Worm (Caenorhabditis elegans) whole organism, L3 larva: ENCODE results near the gene letm-1.

Experiments
- ceh-16 ChIP-seq: sonication (generic microtip); optimal IDR thresholded peaks from 2 replicates; lab custom pipeline; 2017; ENCODE audit warnings: missing biosample characterization, missing genetic modification characterization
- ceh-82 ChIP-seq: fragments of 150-350 bp; optimal IDR thresholded peaks from 2 replicates; lab custom pipeline; 2014; ENCODE audit warnings: missing biosample characterization, missing genetic modification characterization
- eor-1 ChIP-seq, 2 experiments: fragments of 150-350 bp; optimal IDR thresholded peaks; 2 replicates each; lab custom pipeline; 2014 to 2018; ENCODE audit warnings: missing biosample characterization in 2 of 2, missing genetic modification characterization in 2 of 2
- hmg-11 ChIP-seq: sonication (generic microtip); optimal IDR thresholded peaks from 2 replicates; lab custom pipeline; 2016; ENCODE audit warnings: missing genetic modification characterization, missing compliant biosample characterization
- lin-39 ChIP-seq: fragments of 150-350 bp; optimal IDR thresholded peaks from 2 replicates; lab custom pipeline; 2018; ENCODE audit warnings: missing biosample characterization, missing genetic modification reagents, missing genetic modification characterization
- nhr-23 ChIP-seq: fragments of 150-350 bp; optimal IDR thresholded peaks from 2 replicates; lab custom pipeline; 2014; ENCODE audit warnings: missing biosample characterization, missing genetic modification reagents, missing genetic modification characterization
- nhr-237 ChIP-seq: fragments of 150-350 bp; optimal IDR thresholded peaks from 2 replicates; lab custom pipeline; 2014; ENCODE audit warnings: missing biosample characterization, missing genetic modification characterization
- pha-4 ChIP-seq: fragments of 150-350 bp; optimal IDR thresholded peaks from 2 replicates; lab custom pipeline; 2014; ENCODE audit warnings: missing biosample characterization, missing genetic modification reagents, missing genetic modification characterization
- tbx-2 ChIP-seq: sonication (generic microtip); optimal IDR thresholded peaks from 2 replicates; lab custom pipeline; 2016; ENCODE audit warnings: mild to moderate bottlenecking, missing genetic modification characterization, missing compliant biosample characterization

ce11 chrV:13638040-13638439 is 23.0 kb upstream of the letm-1 start:
- TF ChIP-seq nhr-237 (tag; lab: Kevin White, UChicago) (no peak), nhr-23 (no peak), tbx-2 (tag; lab: Kevin White, UChicago) (no peak), pha-4 (peak; percentile 3), eor-1 (tag; optimal IDR thresholded peaks at IDR 0.05; lab: Kevin White, UChicago) (no peak), ceh-16 (tag; lab: Kevin White, UChicago) (no peak), lin-39 (tag; lab: Kevin White, UChicago) (no peak), ceh-82 (no peak), hmg-11 (tag; lab: Kevin White, UChicago) (no peak)
